Fruit fly (Drosophila melanogaster) whole organism, prepupa: ENCODE results near the gene CG11626.

Source experiments
- Blimp-1 ChIP-seq: fragments of 200-800 bp; sonication (Bioruptor generic); optimal IDR thresholded peaks from 3 replicates; lab custom pipeline; 2017; ENCODE audit warnings: missing biosample characterization, missing genetic modification characterization, mild to moderate bottlenecking, moderate library complexity, missing genetic modification reagents
- CG10631 ChIP-seq: fragments of 200-800 bp; sonication (Bioruptor generic); optimal IDR thresholded peaks from 2 replicates; lab custom pipeline; 2016; ENCODE audit warnings: missing biosample characterization, missing genetic modification characterization
- CG11294 ChIP-seq: fragments of 200-800 bp; sonication (Bioruptor generic); IDR thresholded peaks from 2 replicates; pipeline ENCODE4 v1.3.6; 2022; ENCODE audit warnings: missing biosample characterization, missing genetic modification characterization
- CG11762 ChIP-seq: fragments of 200-800 bp; sonication (Bioruptor generic); optimal IDR thresholded peaks from 3 replicates; lab custom pipeline; 2016; ENCODE audit warnings: missing biosample characterization, missing genetic modification characterization; ENCODE audit not compliant: insufficient read depth
- CG11902 ChIP-seq: fragments of 200-800 bp; sonication (Bioruptor generic); optimal IDR thresholded peaks from 3 replicates; lab custom pipeline; 2016; ENCODE audit warnings: missing biosample characterization, missing genetic modification characterization
- CG1621 ChIP-seq: fragments of 200-800 bp; sonication (Bioruptor generic); optimal IDR thresholded peaks from 3 replicates; lab custom pipeline; 2018; ENCODE audit warnings: missing biosample characterization, mild to moderate bottlenecking, missing genetic modification characterization
- CG16779 ChIP-seq: fragments of 200-800 bp; sonication (Bioruptor generic); optimal IDR thresholded peaks from 3 replicates; lab custom pipeline; 2017; ENCODE audit warnings: missing biosample characterization, mild to moderate bottlenecking, missing genetic modification characterization
- CG3032 ChIP-seq: fragments of 200-800 bp; optimal IDR thresholded peaks from 2 replicates; lab custom pipeline; 2019; ENCODE audit warnings: missing biosample characterization, mild to moderate bottlenecking, missing genetic modification characterization, moderate library complexity
- CG34406 ChIP-seq: fragments of 200-800 bp; sonication (Bioruptor generic); optimal IDR thresholded peaks from 3 replicates; lab custom pipeline; 2016; ENCODE audit warnings: missing biosample characterization, missing genetic modification characterization
- CG3919 ChIP-seq: fragments of 200-800 bp; sonication (Bioruptor generic); optimal IDR thresholded peaks from 3 replicates; lab custom pipeline; 2016; ENCODE audit warnings: missing biosample characterization, missing genetic modification characterization
- CG4318 ChIP-seq: fragments of 200-800 bp; sonication (Bioruptor generic); optimal IDR thresholded peaks from 3 replicates; lab custom pipeline; 2017; ENCODE audit warnings: missing biosample characterization, mild to moderate bottlenecking, missing genetic modification characterization
- CG6163 ChIP-seq: fragments of 200-800 bp; sonication (Bioruptor generic); IDR thresholded peaks from 3 replicates; pipeline ENCODE4 v1.3.6; 2022; ENCODE audit warnings: missing biosample characterization, missing genetic modification characterization
- CG6792 ChIP-seq: fragments of 200-800 bp; sonication (Bioruptor generic); optimal IDR thresholded peaks from 3 replicates; lab custom pipeline; 2016; ENCODE audit warnings: missing biosample characterization, missing genetic modification characterization
- CG6808 ChIP-seq: fragments of 200-800 bp; sonication (Bioruptor generic); optimal IDR thresholded peaks from 3 replicates; lab custom pipeline; 2017; ENCODE audit warnings: missing biosample characterization, missing genetic modification characterization, mild to moderate bottlenecking, moderate library complexity, missing genetic modification reagents
- CG6854 ChIP-seq: fragments of 200-800 bp; sonication (Bioruptor generic); optimal IDR thresholded peaks from 2 replicates; lab custom pipeline; 2017; ENCODE audit warnings: missing biosample characterization, mild to moderate bottlenecking, missing genetic modification characterization
- CG7368 ChIP-seq: fragments of 200-800 bp; sonication (Bioruptor generic); optimal IDR thresholded peaks from 3 replicates; lab custom pipeline; 2016; ENCODE audit warnings: missing biosample characterization, missing genetic modification characterization
- CG8119 ChIP-seq: fragments of 200-800 bp; sonication (Bioruptor generic); IDR thresholded peaks from 3 replicates; pipeline ENCODE4 v1.3.6; 2022; ENCODE audit warnings: missing biosample characterization, missing genetic modification characterization
- CG8319 ChIP-seq: fragments of 200-800 bp; sonication (Bioruptor generic); optimal IDR thresholded peaks from 3 replicates; lab custom pipeline; 2016; ENCODE audit warnings: missing biosample characterization, missing genetic modification characterization
- CG8632 ChIP-seq: fragments of 200-800 bp; sonication (Bioruptor generic); optimal IDR thresholded peaks from 3 replicates; lab custom pipeline; 2016; ENCODE audit warnings: missing biosample characterization, missing genetic modification characterization
- CG9139 ChIP-seq: fragments of 200-800 bp; sonication (Bioruptor generic); optimal IDR thresholded peaks from 3 replicates; lab custom pipeline; 2017; ENCODE audit warnings: missing biosample characterization, mild to moderate bottlenecking, missing genetic modification characterization
- Eip78C ChIP-seq: fragments of 200-800 bp; sonication (Bioruptor generic); peaks from one replicate; lab custom pipeline; 2016; ENCODE audit warnings: missing biosample characterization, missing genetic modification characterization
- Eip93F ChIP-seq: fragments of 200-800 bp; sonication (Bioruptor generic); optimal IDR thresholded peaks from 2 replicates; lab custom pipeline; 2016; ENCODE audit warnings: missing biosample characterization, mild to moderate bottlenecking, missing genetic modification characterization
- Ets21C ChIP-seq: fragments of 200-800 bp; sonication (Bioruptor generic); optimal IDR thresholded peaks from 3 replicates; lab custom pipeline; 2016; ENCODE audit warnings: missing biosample characterization, missing genetic modification characterization
- Ets96B ChIP-seq: fragments of 200-800 bp; optimal IDR thresholded peaks from 2 replicates; lab custom pipeline; 2019; ENCODE audit warnings: missing biosample characterization, mild to moderate bottlenecking, missing genetic modification characterization, moderate library complexity
- Gug ChIP-seq: fragments of 200-800 bp; sonication (Bioruptor generic); IDR thresholded peaks from 2 replicates; pipeline ENCODE4 v1.3.6; 2022; ENCODE audit warnings: missing biosample characterization, missing genetic modification characterization
- Hr38 ChIP-seq: sonication (Bioruptor generic); optimal IDR thresholded peaks from 2 replicates; lab custom pipeline; 2016; ENCODE audit warnings: missing biosample characterization, missing genetic modification characterization
- Hr4 ChIP-seq: fragments of 200-800 bp; sonication (Bioruptor generic); optimal IDR thresholded peaks from 3 replicates; lab custom pipeline; 2016; ENCODE audit warnings: missing biosample characterization, missing genetic modification characterization
- Lpt ChIP-seq: fragments of 200-800 bp; sonication (Bioruptor generic); optimal IDR thresholded peaks from 3 replicates; lab custom pipeline; 2016; ENCODE audit warnings: missing biosample characterization, missing genetic modification characterization
- Met ChIP-seq: fragments of 200-800 bp; sonication (Bioruptor generic); optimal IDR thresholded peaks from 3 replicates; lab custom pipeline; 2016; ENCODE audit warnings: missing biosample characterization, missing genetic modification characterization
- OdsH ChIP-seq: fragments of 200-800 bp; sonication (Bioruptor generic); optimal IDR thresholded peaks from 3 replicates; lab custom pipeline; 2016; ENCODE audit warnings: missing biosample characterization, missing genetic modification characterization
- Smox ChIP-seq: fragments of 200-800 bp; sonication (Bioruptor generic); optimal IDR thresholded peaks from 3 replicates; lab custom pipeline; 2016; ENCODE audit warnings: missing biosample characterization, missing genetic modification characterization
- Sox14 ChIP-seq: fragments of 200-800 bp; sonication (Bioruptor generic); optimal IDR thresholded peaks from 3 replicates; lab custom pipeline; 2016; ENCODE audit warnings: missing biosample characterization, missing genetic modification characterization
- Sox15 ChIP-seq: fragments of 200-800 bp; sonication (Bioruptor generic); optimal IDR thresholded peaks from 3 replicates; lab custom pipeline; 2016; ENCODE audit warnings: missing biosample characterization, missing genetic modification characterization
- acj6 ChIP-seq: fragments of 200-800 bp; sonication (Bioruptor generic); optimal IDR thresholded peaks from 3 replicates; lab custom pipeline; 2016; ENCODE audit warnings: missing biosample characterization, missing genetic modification characterization
- dac ChIP-seq: fragments of 200-800 bp; sonication (Bioruptor generic); optimal IDR thresholded peaks from 2 replicates; lab custom pipeline; 2017; ENCODE audit warnings: missing biosample characterization, mild to moderate bottlenecking, missing genetic modification characterization
- dsx ChIP-seq: fragments of 200-800 bp; optimal IDR thresholded peaks from 3 replicates; lab custom pipeline; 2019; ENCODE audit warnings: missing biosample characterization, mild to moderate bottlenecking, missing genetic modification characterization, moderate library complexity; ENCODE audit not compliant: poor library complexity, severe bottlenecking
- eg ChIP-seq: fragments of 200-800 bp; sonication (Bioruptor generic); IDR thresholded peaks from 3 replicates; pipeline ENCODE4 v1.3.6; 2022; ENCODE audit warnings: missing biosample characterization, missing genetic modification characterization
- fkh ChIP-seq: fragments of 200-800 bp; sonication (Bioruptor generic); optimal IDR thresholded peaks from 3 replicates; lab custom pipeline; 2017; ENCODE audit warnings: missing biosample characterization, mild to moderate bottlenecking, missing genetic modification characterization, moderate library complexity
- ss ChIP-seq, 2 experiments: fragments of 200-800 bp; sonication (Bioruptor generic); optimal IDR thresholded peaks; 2 replicates in 1 of 2; 3 replicates in 1 of 2; lab custom pipeline; 2017 to 2018; ENCODE audit warnings: mild to moderate bottlenecking in 2 of 2, missing biosample characterization in 2 of 2, missing genetic modification characterization in 2 of 2, moderate library complexity in 1 of 2
- svp ChIP-seq: fragments of 200-800 bp; sonication (Bioruptor generic); peaks from one replicate; lab custom pipeline; 2016; ENCODE audit warnings: missing biosample characterization, missing genetic modification characterization
- topi ChIP-seq: fragments of 200-800 bp; sonication (Bioruptor generic); optimal IDR thresholded peaks from 3 replicates; lab custom pipeline; 2016; ENCODE audit warnings: missing biosample characterization, missing genetic modification characterization

The CG11626 gene

dm6 chr3R:19403096-19403515 is 5.6 kb upstream of the CG11626 start, which contains the start of the genes Ino80 and Aptx (continued):
- TF ChIP-seq Gug (peak; percentile 93), Blimp-1 (GFP tag; lab: Kevin White, UChicago) (peak; percentile 54), CG4318 (GFP tag; lab: Kevin White, UChicago) (peak; percentile 86), Sox14 (peak; percentile 96), CG6854 (no peak), dac (GFP tag; lab: Kevin White, UChicago) (no peak), Sox15 (GFP tag; lab: Kevin White, UChicago) (peak; percentile 91), svp (GFP tag; lab: Kevin White, UChicago) (peak; percentile 97), CG16779 (tag; lab: Kevin White, UChicago) (peak; percentile 45), fkh (GFP tag; lab: Kevin White, UChicago) (peak; percentile 69), CG7368 (GFP tag; lab: Kevin White, UChicago) (peak; percentile 87), CG6808 (peak; percentile 70), Ets21C (peak; percentile 91), CG3919 (GFP tag; lab: Kevin White, UChicago) (peak; percentile 92), CG8319 (peak; percentile 70), CG34406 (GFP tag; lab: Kevin White, UChicago) (peak; percentile 91), Lpt (peak; percentile 89), Eip78C (GFP tag; lab: Kevin White, UChicago) (peak; percentile 97), Hr4 (peak; percentile 95), CG6163 (peak; percentile 89)

DNA sequence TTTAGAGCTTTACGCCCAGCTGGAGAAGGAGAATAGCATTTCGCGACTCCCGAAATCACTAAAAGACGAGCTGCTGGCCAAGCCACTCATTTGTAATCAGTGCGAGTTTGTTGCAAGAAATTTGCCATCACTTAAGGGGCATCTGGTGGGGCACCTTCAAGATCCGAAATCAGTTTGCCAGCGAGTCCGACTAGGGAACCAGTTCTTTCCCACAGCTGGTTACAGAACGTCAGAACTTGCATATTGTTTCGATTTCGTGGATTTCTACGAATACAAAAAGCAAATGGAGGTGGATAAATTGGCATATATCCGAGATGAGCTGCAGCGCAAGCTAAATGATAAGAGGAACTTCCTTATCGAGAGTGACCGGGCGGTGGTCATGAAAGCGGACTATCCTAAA is 4.4 kb upstream of the CG11626 start:
- peak; percentile 39 for TF ChIP-seq svp (GFP tag; lab: Kevin White, UChicago)
- TF ChIP-seq Hr38 (GFP tag; lab: Kevin White, UChicago): no peak

DNA sequence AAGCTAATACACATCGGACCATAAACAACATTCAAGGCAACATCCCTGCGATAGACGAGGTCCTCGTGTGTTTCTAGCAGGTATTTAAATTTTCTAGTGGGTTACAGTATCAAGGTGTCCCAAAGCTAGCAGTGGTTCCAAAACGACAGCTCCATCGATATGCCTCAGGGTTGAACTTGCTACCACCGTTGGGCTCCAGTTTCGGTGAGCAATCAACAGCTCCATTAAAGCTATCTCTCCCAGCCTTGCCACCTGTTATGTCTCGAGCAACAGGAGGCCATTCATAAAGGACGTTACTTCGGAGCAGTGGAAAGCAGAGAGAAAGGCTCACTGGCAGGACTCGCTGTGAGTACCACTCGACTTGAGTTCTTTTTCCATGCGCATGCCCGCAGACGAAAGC is 1.8 kb upstream of the CG11626 start:
- TF ChIP-seq topi (GFP tag; lab: Kevin White, UChicago) (no peak), CG8319 (no peak), dsx (no peak), CG11294 (GFP tag; lab: Robert Waterston, UW) (no peak), CG8632 (GFP tag; lab: Kevin White, UChicago) (no peak), acj6 (GFP tag; lab: Kevin White, UChicago) (no peak), dac (GFP tag; lab: Kevin White, UChicago) (no peak), CG1621 (no peak), CG16779 (tag; lab: Kevin White, UChicago) (no peak), CG34406 (GFP tag; lab: Kevin White, UChicago) (no peak), Lpt (no peak), CG10631 (GFP tag; lab: Kevin White, UChicago) (no peak), CG8119 (GFP tag; lab: Robert Waterston, UW) (no peak), Eip93F (GFP tag; lab: Kevin White, UChicago) (no peak), ss (GFP tag; optimal IDR thresholded peaks at IDR 0.05; lab: Kevin White, UChicago) (no peak)

dm6 chr3R:19411371-19411770 is 2.7 kb downstream of the CG11626 start:
- TF ChIP-seq Lpt: no peak
- no peak for TF ChIP-seq OdsH (GFP tag; lab: Kevin White, UChicago)

dm6 chr3R:19412434-19412833 is 3.8 kb downstream of the CG11626 start, which contains the start of gene CG31221:
CG31221 (plus strand) TSS chr3R:19412689.
- TF ChIP-seq CG6792 (GFP tag; lab: Kevin White, UChicago) (no peak), CG9139 (no peak), CG11762 (no peak), CG7368 (GFP tag; lab: Kevin White, UChicago) (no peak), Smox (GFP tag; lab: Kevin White, UChicago) (no peak), eg (GFP tag; lab: Robert Waterston, UW) (no peak), CG3032 (tag; lab: Kevin White, UChicago) (no peak), Gug (no peak), Hr38 (GFP tag; lab: Kevin White, UChicago) (no peak), OdsH (GFP tag; lab: Kevin White, UChicago) (no peak), CG11902 (no peak), Ets96B (no peak), Met (GFP tag; lab: Kevin White, UChicago) (no peak), CG8319 (no peak), CG1621 (no peak), CG6854 (no peak), Sox15 (GFP tag; lab: Kevin White, UChicago) (no peak), dac (GFP tag; lab: Kevin White, UChicago) (no peak), Hr4 (no peak), topi (GFP tag; lab: Kevin White, UChicago) (no peak)
- TF ChIP-seq, all 60 proteins: peak for 0
